Fruit fly (Drosophila melanogaster) whole organism, embryonic: Measurements from ENCODE around the gene Rh5.

Experiments used
- BEAF-32 ChIP-seq: fragments of 200-800 bp; sonication (Bioruptor generic); optimal IDR thresholded peaks from 3 replicates; lab custom pipeline; 2017; ENCODE audit warnings: missing biosample characterization, missing genetic modification characterization, mild to moderate bottlenecking, moderate library complexity, missing genetic modification reagents
- Bgb ChIP-seq: fragments of 200-800 bp; sonication (Bioruptor generic); IDR thresholded peaks from 2 replicates; pipeline ENCODE4 v1.3.6; 2022; ENCODE audit warnings: missing biosample characterization, missing genetic modification characterization; ENCODE audit not compliant: partially characterized antibody
- C15 ChIP-seq: fragments of 200-800 bp; sonication (Bioruptor generic); IDR thresholded peaks from 3 replicates; pipeline ENCODE4 v1.3.6; 2022; ENCODE audit warnings: missing biosample characterization, missing genetic modification characterization
- CG10462 ChIP-seq: fragments of 200-800 bp; sonication (Bioruptor generic); optimal IDR thresholded peaks from 2 replicates; lab custom pipeline; 2016; ENCODE audit warnings: missing biosample characterization, missing genetic modification characterization
- CG11398 ChIP-seq: fragments of 200-800 bp; sonication (Bioruptor generic); optimal IDR thresholded peaks from 2 replicates; lab custom pipeline; 2016; ENCODE audit warnings: missing biosample characterization, missing genetic modification characterization
- CG11560 ChIP-seq: fragments of 200-800 bp; sonication (Bioruptor generic); IDR thresholded peaks from 3 replicates; pipeline ENCODE4 v1.3.6; 2022; ENCODE audit warnings: missing biosample characterization, missing genetic modification characterization
- CG12155 ChIP-seq: fragments of 200-800 bp; sonication (Bioruptor generic); optimal IDR thresholded peaks from 3 replicates; lab custom pipeline; 2016; ENCODE audit warnings: missing biosample characterization, missing genetic modification characterization
- CG12659 ChIP-seq: fragments of 200-800 bp; sonication (Bioruptor generic); optimal IDR thresholded peaks from 3 replicates; lab custom pipeline; 2017; ENCODE audit warnings: mild to moderate bottlenecking, missing biosample characterization, missing genetic modification reagents, missing genetic modification characterization
- CG12744 ChIP-seq: fragments of 200-800 bp; sonication (Bioruptor generic); optimal IDR thresholded peaks from 2 replicates; lab custom pipeline; 2016; ENCODE audit warnings: missing biosample characterization, missing genetic modification characterization
- CG12942 ChIP-seq: fragments of 200-800 bp; sonication (Bioruptor generic); optimal IDR thresholded peaks from 3 replicates; lab custom pipeline; 2016; ENCODE audit warnings: missing biosample characterization, missing genetic modification characterization
- CG13894 ChIP-seq: fragments of 200-800 bp; sonication (Bioruptor generic); optimal IDR thresholded peaks from 3 replicates; lab custom pipeline; 2018; ENCODE audit warnings: missing biosample characterization, mild to moderate bottlenecking, missing genetic modification characterization, moderate library complexity
- CG14667 ChIP-seq: fragments of 200-800 bp; sonication (Bioruptor generic); IDR thresholded peaks from 2 replicates; pipeline ENCODE4 v1.3.6; 2022; ENCODE audit warnings: missing biosample characterization, missing genetic modification characterization
- CG14860 ChIP-seq: fragments of 200-800 bp; sonication (Bioruptor generic); IDR thresholded peaks from 3 replicates; pipeline ENCODE4 v1.3.6; 2022; ENCODE audit warnings: missing biosample characterization, missing genetic modification characterization; ENCODE audit not compliant: partially characterized antibody
- CG15269 ChIP-seq: fragments of 200-800 bp; sonication (Bioruptor generic); optimal IDR thresholded peaks from 2 replicates; lab custom pipeline; 2018; ENCODE audit warnings: missing biosample characterization, mild to moderate bottlenecking, missing genetic modification characterization, moderate library complexity
- CG15479 ChIP-seq: fragments of 200-800 bp; sonication (Bioruptor generic); optimal IDR thresholded peaks from 3 replicates; lab custom pipeline; 2019; ENCODE audit warnings: missing biosample characterization, mild to moderate bottlenecking, missing genetic modification characterization, moderate library complexity
- CG17912 ChIP-seq: fragments of 200-800 bp; sonication (Bioruptor generic); optimal IDR thresholded peaks from 2 replicates; lab custom pipeline; 2018; ENCODE audit warnings: missing biosample characterization, mild to moderate bottlenecking, missing genetic modification characterization
- CG2889 ChIP-seq: fragments of 200-800 bp; sonication (Bioruptor generic); IDR thresholded peaks from 3 replicates; pipeline ENCODE4 v1.3.6; 2022; ENCODE audit warnings: missing biosample characterization, missing genetic modification characterization
- CG31365 ChIP-seq: fragments of 200-800 bp; sonication (Bioruptor generic); optimal IDR thresholded peaks from 2 replicates; lab custom pipeline; 2018; ENCODE audit warnings: missing biosample characterization, mild to moderate bottlenecking, missing genetic modification characterization
- CG4328 ChIP-seq: fragments of 200-800 bp; sonication (Bioruptor generic); optimal IDR thresholded peaks from 3 replicates; lab custom pipeline; 2017; ENCODE audit warnings: missing biosample characterization, missing genetic modification reagents, missing genetic modification characterization
- CG6854 ChIP-seq: fragments of 200-800 bp; sonication (Bioruptor generic); optimal IDR thresholded peaks from 3 replicates; lab custom pipeline; 2017; ENCODE audit warnings: missing biosample characterization, mild to moderate bottlenecking, missing genetic modification characterization
- CG8924 ChIP-seq: fragments of 200-800 bp; optimal IDR thresholded peaks from 3 replicates; lab custom pipeline; 2019; ENCODE audit warnings: missing biosample characterization, mild to moderate bottlenecking, missing genetic modification characterization, moderate library complexity
- CG9876 ChIP-seq: fragments of 200-800 bp; sonication (Bioruptor generic); optimal IDR thresholded peaks from 2 replicates; lab custom pipeline; 2016; ENCODE audit warnings: missing biosample characterization, missing genetic modification characterization
- CTCF ChIP-seq: fragments of 200-800 bp; sonication (Bioruptor generic); optimal IDR thresholded peaks from 2 replicates; lab custom pipeline; 2017; ENCODE audit warnings: missing biosample characterization, mild to moderate bottlenecking, missing genetic modification characterization, moderate library complexity
- Dip3 ChIP-seq: fragments of 200-800 bp; sonication (Bioruptor generic); optimal IDR thresholded peaks from 3 replicates; lab custom pipeline; 2016; ENCODE audit warnings: missing biosample characterization, missing genetic modification characterization
- HLH4C ChIP-seq: fragments of 200-800 bp; sonication (Bioruptor generic); IDR thresholded peaks from 3 replicates; pipeline ENCODE4 v1.3.6; 2022; ENCODE audit warnings: missing biosample characterization, missing genetic modification characterization; ENCODE audit not compliant: partially characterized antibody
- MTF-1 ChIP-seq: fragments of 200-800 bp; sonication (Bioruptor generic); optimal IDR thresholded peaks from 2 replicates; lab custom pipeline; 2018; ENCODE audit warnings: missing biosample characterization, mild to moderate bottlenecking, missing genetic modification characterization, borderline replicate concordance
- Oli ChIP-seq: fragments of 200-800 bp; sonication (Bioruptor generic); optimal IDR thresholded peaks from 2 replicates; lab custom pipeline; 2018; ENCODE audit warnings: missing biosample characterization, mild to moderate bottlenecking, missing genetic modification characterization, moderate library complexity
- PHDP ChIP-seq: fragments of 200-800 bp; sonication (Bioruptor generic); optimal IDR thresholded peaks from 3 replicates; lab custom pipeline; 2018; ENCODE audit warnings: missing biosample characterization, mild to moderate bottlenecking, missing genetic modification characterization, moderate library complexity
- Rx ChIP-seq: fragments of 200-800 bp; sonication (Bioruptor generic); IDR thresholded peaks from 2 replicates; pipeline ENCODE4 v1.3.6; 2022; ENCODE audit warnings: missing biosample characterization, missing genetic modification characterization
- Scr ChIP-seq: fragments of 200-800 bp; sonication (Bioruptor generic); IDR thresholded peaks from 2 replicates; pipeline ENCODE4 v1.3.6; 2022; ENCODE audit warnings: missing biosample characterization, missing genetic modification characterization; ENCODE audit not compliant: partially characterized antibody
- Usf ChIP-seq: fragments of 200-800 bp; sonication (Bioruptor generic); optimal IDR thresholded peaks from 2 replicates; lab custom pipeline; 2017; ENCODE audit warnings: missing genotype, missing biosample characterization, missing genetic modification characterization
- bsh ChIP-seq, 2 experiments: fragments of 200-800 bp; sonication (Bioruptor generic); optimal IDR thresholded peaks; 2 replicates each; lab custom pipeline; 2017 to 2018; ENCODE audit warnings: mild to moderate bottlenecking in 2 of 2, missing biosample characterization in 2 of 2, missing genetic modification characterization in 2 of 2, moderate library complexity in 1 of 2
- cato ChIP-seq: fragments of 200-800 bp; sonication (Bioruptor generic); optimal IDR thresholded peaks from 2 replicates; lab custom pipeline; 2016; ENCODE audit warnings: missing biosample characterization, missing genetic modification characterization, borderline replicate concordance
- croc ChIP-seq: fragments of 200-800 bp; sonication (Bioruptor generic); conservative IDR thresholded peaks from 3 replicates; pipeline ENCODE4 v1.3.6; 2022; ENCODE audit warnings: missing biosample characterization, missing genetic modification characterization
- crp ChIP-seq, 2 experiments: fragments of 200-800 bp; sonication (Bioruptor generic); optimal IDR thresholded peaks; 2 replicates in 1 of 2; 3 replicates in 1 of 2; lab custom pipeline; 2017; ENCODE audit warnings: missing biosample characterization in 2 of 2, missing genetic modification characterization in 2 of 2, mild to moderate bottlenecking in 1 of 2, moderate library complexity in 1 of 2
- dmrt11E ChIP-seq: fragments of 200-800 bp; sonication (Bioruptor generic); optimal IDR thresholded peaks from 3 replicates; lab custom pipeline; 2018; ENCODE audit warnings: missing biosample characterization, mild to moderate bottlenecking, missing genetic modification characterization, moderate library complexity
- dpn ChIP-seq, 2 experiments: fragments of 200-800 bp; sonication (Bioruptor generic); optimal IDR thresholded peaks; 3 replicates each; lab custom pipeline; 2016; ENCODE audit warnings: missing biosample characterization in 2 of 2, missing genetic modification characterization in 2 of 2
- fd3F ChIP-seq: fragments of 200-800 bp; sonication (Bioruptor generic); optimal IDR thresholded peaks from 2 replicates; lab custom pipeline; 2018; ENCODE audit warnings: missing biosample characterization, mild to moderate bottlenecking, missing genetic modification characterization, moderate library complexity
- ind ChIP-seq: fragments of 200-800 bp; sonication (Bioruptor generic); optimal IDR thresholded peaks from 3 replicates; lab custom pipeline; 2016; ENCODE audit warnings: missing biosample characterization, missing genetic modification characterization
- inv ChIP-seq: fragments of 200-800 bp; sonication (Bioruptor generic); IDR thresholded peaks from 2 replicates; pipeline ENCODE4 v1.3.6; 2022; ENCODE audit warnings: missing biosample characterization, missing genetic modification characterization; ENCODE audit not compliant: partially characterized antibody
- jumu ChIP-seq: fragments of 200-800 bp; sonication (Bioruptor generic); optimal IDR thresholded peaks from 3 replicates; lab custom pipeline; 2016; ENCODE audit warnings: missing biosample characterization, missing genetic modification characterization
- nom ChIP-seq: fragments of 200-800 bp; sonication (Bioruptor generic); optimal IDR thresholded peaks from 2 replicates; lab custom pipeline; 2017; ENCODE audit warnings: missing biosample characterization, missing genetic modification characterization, mild to moderate bottlenecking, moderate library complexity, missing genetic modification reagents
- prd ChIP-seq, 3 experiments: fragments of >200 bp in 2 of 3; fragments of 200-800 bp in 1 of 3; sonication (Bioruptor generic) in 1 of 3; optimal IDR thresholded peaks in 2 of 3; IDR thresholded peaks in 1 of 3; 2 replicates in 2 of 3; 3 replicates in 1 of 3; pipeline versions ENCODE4 v1.3.6 to Lab custom; 2017 to 2022; ENCODE audit warnings: missing biosample characterization in 1 of 3, missing genetic modification characterization in 1 of 3
- pzg ChIP-seq: fragments of 200-800 bp; sonication (Bioruptor generic); optimal IDR thresholded peaks from 3 replicates; lab custom pipeline; 2018; ENCODE audit warnings: missing biosample characterization, mild to moderate bottlenecking, missing genetic modification characterization, moderate library complexity
- sisA ChIP-seq: fragments of 200-800 bp; sonication (Bioruptor generic); IDR thresholded peaks from 2 replicates; pipeline ENCODE4 v1.3.6; 2022; ENCODE audit warnings: missing biosample characterization, missing genetic modification characterization
- sob ChIP-seq: fragments of 200-800 bp; sonication (Bioruptor generic); IDR thresholded peaks from 2 replicates; pipeline ENCODE4 v1.3.6; 2022; ENCODE audit warnings: missing biosample characterization, missing genetic modification characterization
- sqz ChIP-seq: fragments of 200-800 bp; sonication (Bioruptor generic); optimal IDR thresholded peaks from 3 replicates; lab custom pipeline; 2018; ENCODE audit warnings: missing biosample characterization, mild to moderate bottlenecking, missing genetic modification characterization
- unc-4 ChIP-seq: fragments of 200-800 bp; sonication (Bioruptor generic); IDR thresholded peaks from 2 replicates; pipeline ENCODE4 v1.3.6; 2022; ENCODE audit warnings: missing biosample characterization, missing genetic modification characterization; ENCODE audit not compliant: partially characterized antibody
- yki ChIP-seq: fragments of >200 bp; optimal IDR thresholded peaks from 3 replicates; lab custom pipeline; 2018
- zfh1 ChIP-seq: fragments of 200-800 bp; sonication (Bioruptor generic); IDR thresholded peaks from 3 replicates; pipeline ENCODE4 v1.3.6; 2022; ENCODE audit warnings: missing biosample characterization, missing genetic modification characterization

Gene Rh5

dm6 chr2L:12007331-12007791, 592 bp upstream of the Rh5 start (continued):
- TF ChIP-seq CG10462 (GFP tag; lab: Kevin White, UChicago) (no peak), C15 (GFP tag; lab: Robert Waterston, UW) (no peak), fd3F (GFP tag; lab: Kevin White, UChicago) (no peak), yki (lab: Kevin White, UChicago) (no peak), ind (no peak), Dip3 (GFP tag; lab: Kevin White, UChicago) (no peak), Rx (GFP tag; lab: Robert Waterston, UW) (no peak), MTF-1 (GFP tag; lab: Kevin White, UChicago) (peak; percentile 53), CTCF (GFP tag; lab: Kevin White, UChicago) (peak; percentile 79), CG17912 (GFP tag; lab: Kevin White, UChicago) (peak; percentile 98), CG15269 (tag; lab: Kevin White, UChicago) (peak; percentile 84), CG6854 (GFP tag; lab: Kevin White, UChicago) (peak; percentile 80), HLH4C (GFP tag; lab: Robert Waterston, UW) (no peak), CG31365 (peak; percentile 67), CG12659 (GFP tag; lab: Kevin White, UChicago) (peak; percentile 87), sqz (peak; percentile 96), unc-4 (GFP tag; lab: Robert Waterston, UW) (no peak), CG15479 (GFP tag; lab: Kevin White, UChicago) (peak; percentile 100), prd (optimal IDR thresholded peaks at IDR 0.05; lab: Kevin White, UChicago) (no peak), prd (GFP tag; IDR thresholded peaks at IDR 0.05; lab: Robert Waterston, UW) (no peak), sob (GFP tag; lab: Robert Waterston, UW) (no peak), sisA (GFP tag; lab: Robert Waterston, UW) (no peak), Bgb (GFP tag; lab: Robert Waterston, UW) (no peak), Oli (tag; lab: Kevin White, UChicago) (peak; percentile 35), cato (GFP tag; lab: Kevin White, UChicago) (no peak), CG11560 (tag; lab: Robert Waterston, UW) (no peak), Usf (GFP tag; lab: Kevin White, UChicago) (no peak), inv (no peak), CG2889 (GFP tag; lab: Robert Waterston, UW) (no peak), jumu (peak; percentile 44), CG9876 (GFP tag; lab: Kevin White, UChicago) (no peak), nom (GFP tag; lab: Kevin White, UChicago) (peak; percentile 95), CG8924 (tag; lab: Kevin White, UChicago) (peak; percentile 32), crp (GFP tag; optimal IDR thresholded peaks at IDR 0.05; lab: Kevin White, UChicago) (no peak), CG11398 (no peak), bsh (GFP tag; optimal IDR thresholded peaks at IDR 0.05; lab: Kevin White, UChicago) (peak; percentile 38 to 75), CG12155 (GFP tag; lab: Kevin White, UChicago) (peak; percentile 57), Scr (GFP tag; lab: Robert Waterston, UW) (no peak), croc (GFP tag; lab: Robert Waterston, UW) (no peak; the same call in 2 of the 3 replicates), dmrt11E (peak; percentile 21), dpn (GFP tag; optimal IDR thresholded peaks at IDR 0.05; lab: Kevin White, UChicago) (peak; percentile 13 to 26), BEAF-32 (GFP tag; lab: Kevin White, UChicago) (peak; percentile 11), zfh1 (GFP tag; lab: Robert Waterston, UW) (no peak), CG12744 (peak; percentile 34), CG12942 (GFP tag; lab: Kevin White, UChicago) (no peak), CG4328 (GFP tag; lab: Kevin White, UChicago) (peak; percentile 56), CG14667 (GFP tag; lab: Robert Waterston, UW) (no peak), PHDP (tag; lab: Kevin White, UChicago) (peak; percentile 49), pzg (peak; percentile 37), CG13894 (tag; lab: Kevin White, UChicago) (peak; percentile 96), CG14860 (GFP tag; lab: Robert Waterston, UW) (no peak)
